Fruit fly (Drosophila melanogaster) whole organism, embryonic: ENCODE measurements around the gene Catsup.

Source experiments
- Abd-B ChIP-seq: fragments of 200-800 bp; sonication (Bioruptor generic); optimal IDR thresholded peaks from 2 replicates; lab custom pipeline; 2018; ENCODE audit warnings: missing biosample characterization, mild to moderate bottlenecking, missing genetic modification characterization, moderate library complexity
- Atf-2 ChIP-seq: fragments of 200-800 bp; sonication (Bioruptor generic); optimal IDR thresholded peaks from 2 replicates; lab custom pipeline; 2016; ENCODE audit warnings: missing biosample characterization, missing genetic modification characterization
- Atf6 ChIP-seq: fragments of 200-800 bp; sonication (Bioruptor generic); IDR thresholded peaks from 2 replicates; pipeline ENCODE4 v1.3.6; 2022; ENCODE audit warnings: missing biosample characterization, missing genetic modification characterization
- C15 ChIP-seq: fragments of 200-800 bp; sonication (Bioruptor generic); IDR thresholded peaks from 3 replicates; pipeline ENCODE4 v1.3.6; 2022; ENCODE audit warnings: missing biosample characterization, missing genetic modification characterization
- CG10565 ChIP-seq: fragments of 200-800 bp; sonication (Bioruptor generic); optimal IDR thresholded peaks from 3 replicates; lab custom pipeline; 2016; ENCODE audit warnings: missing biosample characterization, mild to moderate bottlenecking, missing genetic modification characterization
- CG11723 ChIP-seq: fragments of 200-800 bp; sonication (Bioruptor generic); optimal IDR thresholded peaks from 2 replicates; lab custom pipeline; 2017; ENCODE audit warnings: missing biosample characterization, mild to moderate bottlenecking, missing genetic modification characterization
- CG12659 ChIP-seq: fragments of 200-800 bp; sonication (Bioruptor generic); optimal IDR thresholded peaks from 3 replicates; lab custom pipeline; 2017; ENCODE audit warnings: mild to moderate bottlenecking, missing biosample characterization, missing genetic modification reagents, missing genetic modification characterization
- CG12942 ChIP-seq: fragments of 200-800 bp; sonication (Bioruptor generic); optimal IDR thresholded peaks from 3 replicates; lab custom pipeline; 2016; ENCODE audit warnings: missing biosample characterization, missing genetic modification characterization
- CG13123 ChIP-seq: fragments of 200-800 bp; sonication (Bioruptor generic); optimal IDR thresholded peaks from 2 replicates; lab custom pipeline; 2016; ENCODE audit warnings: missing biosample characterization, missing genetic modification characterization
- CG14050 ChIP-seq: fragments of 200-800 bp; sonication (Bioruptor generic); IDR thresholded peaks from 3 replicates; pipeline ENCODE4 v1.3.6; 2022; ENCODE audit warnings: missing biosample characterization, missing genetic modification characterization
- CG17186 ChIP-seq: fragments of 200-800 bp; sonication (Bioruptor generic); optimal IDR thresholded peaks from 3 replicates; lab custom pipeline; 2017; ENCODE audit warnings: missing biosample characterization, missing genetic modification reagents, missing genetic modification characterization
- CG17359 ChIP-seq: fragments of 200-800 bp; sonication (Bioruptor generic); optimal IDR thresholded peaks from 3 replicates; lab custom pipeline; 2018; ENCODE audit warnings: missing biosample characterization, mild to moderate bottlenecking, missing genetic modification characterization, moderate library complexity
- CG33213 ChIP-seq: fragments of 200-800 bp; sonication (Bioruptor generic); optimal IDR thresholded peaks from 3 replicates; lab custom pipeline; 2016; ENCODE audit warnings: missing biosample characterization, missing genetic modification characterization
- CG33557 ChIP-seq: fragments of 200-800 bp; sonication (Bioruptor generic); optimal IDR thresholded peaks from 2 replicates; lab custom pipeline; 2019; ENCODE audit warnings: missing biosample characterization, mild to moderate bottlenecking, missing genetic modification characterization, moderate library complexity
- CG34376 ChIP-seq: fragments of 200-800 bp; sonication (Bioruptor generic); optimal IDR thresholded peaks from 2 replicates; lab custom pipeline; 2018; ENCODE audit warnings: missing biosample characterization, mild to moderate bottlenecking, missing genetic modification characterization
- CG4328 ChIP-seq: fragments of 200-800 bp; sonication (Bioruptor generic); optimal IDR thresholded peaks from 3 replicates; lab custom pipeline; 2017; ENCODE audit warnings: missing biosample characterization, missing genetic modification reagents, missing genetic modification characterization
- CG7556 ChIP-seq: fragments of 200-800 bp; sonication (Bioruptor generic); optimal IDR thresholded peaks from 2 replicates; lab custom pipeline; 2017; ENCODE audit warnings: missing biosample characterization, mild to moderate bottlenecking, missing genetic modification characterization
- CG8089 ChIP-seq: fragments of 200-800 bp; sonication (Bioruptor generic); optimal IDR thresholded peaks from 3 replicates; lab custom pipeline; 2016; ENCODE audit warnings: missing biosample characterization, missing genetic modification characterization
- CG8924 ChIP-seq: fragments of 200-800 bp; optimal IDR thresholded peaks from 3 replicates; lab custom pipeline; 2019; ENCODE audit warnings: missing biosample characterization, mild to moderate bottlenecking, missing genetic modification characterization, moderate library complexity
- CG9609 ChIP-seq: fragments of 200-800 bp; sonication (Bioruptor generic); optimal IDR thresholded peaks from 3 replicates; lab custom pipeline; 2016; ENCODE audit warnings: missing biosample characterization, missing genetic modification characterization
- CG9727 ChIP-seq: fragments of 200-800 bp; sonication (Bioruptor generic); optimal IDR thresholded peaks from 3 replicates; lab custom pipeline; 2017; ENCODE audit warnings: missing biosample characterization, mild to moderate bottlenecking, missing genetic modification characterization
- Deaf1 ChIP-seq: fragments of 200-800 bp; optimal IDR thresholded peaks from 3 replicates; lab custom pipeline; 2019; ENCODE audit warnings: missing biosample characterization, mild to moderate bottlenecking, missing genetic modification characterization, moderate library complexity
- Gsc ChIP-seq: fragments of 200-800 bp; sonication (Bioruptor generic); IDR thresholded peaks from 2 replicates; pipeline ENCODE4 v1.3.6; 2022; ENCODE audit warnings: missing biosample characterization, missing genetic modification characterization
- HLHmδ ChIP-seq: fragments of 200-800 bp; sonication (Bioruptor generic); optimal IDR thresholded peaks from 2 replicates; lab custom pipeline; 2018; ENCODE audit warnings: missing biosample characterization, mild to moderate bottlenecking, missing genetic modification characterization, moderate library complexity
- Hr51 ChIP-seq, 2 experiments: fragments of 200-800 bp; sonication (Bioruptor generic); optimal IDR thresholded peaks; 2 replicates in 1 of 2; 3 replicates in 1 of 2; lab custom pipeline; 2016 to 2018; ENCODE audit warnings: missing biosample characterization in 2 of 2, missing genetic modification characterization in 2 of 2, mild to moderate bottlenecking in 1 of 2, moderate library complexity in 1 of 2
- Hr78 ChIP-seq, 2 experiments: fragments of 200-800 bp in 1 of 2; fragments of >200 bp in 1 of 2; sonication (Bioruptor generic) in 1 of 2; optimal IDR thresholded peaks; 2 replicates each; lab custom pipeline; 2017 to 2019; ENCODE audit warnings: missing biosample characterization in 2 of 2, missing genetic modification characterization in 2 of 2, mild to moderate bottlenecking in 1 of 2, moderate library complexity in 1 of 2
- Jarid2 ChIP-seq: fragments of 200-800 bp; sonication (Bioruptor generic); optimal IDR thresholded peaks from 3 replicates; lab custom pipeline; 2017; ENCODE audit warnings: mild to moderate bottlenecking, missing biosample characterization, missing genetic modification reagents, missing genetic modification characterization
- Lpt ChIP-seq: fragments of >200 bp; optimal IDR thresholded peaks from 2 replicates; lab custom pipeline; 2018; ENCODE audit warnings: missing biosample characterization, missing genetic modification characterization
- Mad ChIP-seq: fragments of 200-800 bp; sonication (Bioruptor generic); optimal IDR thresholded peaks from 2 replicates; lab custom pipeline; 2016; ENCODE audit warnings: missing biosample characterization, missing genetic modification characterization
- Nf-YA ChIP-seq: fragments of 200-800 bp; sonication (Bioruptor generic); IDR thresholded peaks from 2 replicates; pipeline ENCODE4 v1.3.6; 2022; ENCODE audit warnings: missing biosample characterization, missing genetic modification characterization
- Nf-YC ChIP-seq: fragments of 200-800 bp; optimal IDR thresholded peaks from 3 replicates; lab custom pipeline; 2019; ENCODE audit warnings: missing biosample characterization, mild to moderate bottlenecking, missing genetic modification characterization, moderate library complexity
- Stat92E ChIP-seq, 3 experiments: fragments of >200 bp in 2 of 3; fragments of 200-800 bp in 1 of 3; sonication (Bioruptor generic) in 1 of 3; optimal IDR thresholded peaks; 2 replicates each; lab custom pipeline; 2017 to 2019; ENCODE audit warnings: missing biosample characterization in 3 of 3, missing genetic modification characterization in 3 of 3, mild to moderate bottlenecking in 1 of 3, moderate library complexity in 1 of 3
- abd-A ChIP-seq: fragments of 200-800 bp; sonication (Bioruptor generic); optimal IDR thresholded peaks from 3 replicates; lab custom pipeline; 2019; ENCODE audit warnings: missing biosample characterization, mild to moderate bottlenecking, missing genetic modification characterization, moderate library complexity
- crc ChIP-seq: fragments of 200-800 bp; sonication (Bioruptor generic); optimal IDR thresholded peaks from 2 replicates; lab custom pipeline; 2016; ENCODE audit warnings: missing biosample characterization, missing genetic modification characterization
- dm ChIP-seq: fragments of 200-800 bp; sonication (Bioruptor generic); optimal IDR thresholded peaks from 3 replicates; lab custom pipeline; 2016; ENCODE audit warnings: missing biosample characterization, missing genetic modification characterization
- en ChIP-seq: fragments of 200-800 bp; sonication (Bioruptor generic); optimal IDR thresholded peaks from 2 replicates; lab custom pipeline; 2016; ENCODE audit warnings: missing biosample characterization, missing genetic modification characterization
- fd64A ChIP-seq: fragments of 200-800 bp; sonication (Bioruptor generic); optimal IDR thresholded peaks from 3 replicates; lab custom pipeline; 2018; ENCODE audit warnings: missing biosample characterization, mild to moderate bottlenecking, missing genetic modification characterization
- klu ChIP-seq: fragments of 200-800 bp; sonication (Bioruptor generic); IDR thresholded peaks from 2 replicates; pipeline ENCODE4 v1.3.6; 2022; ENCODE audit warnings: missing biosample characterization, missing genetic modification characterization
- kni ChIP-seq: fragments of 200-800 bp; sonication (Bioruptor generic); optimal IDR thresholded peaks from 3 replicates; lab custom pipeline; 2017; ENCODE audit warnings: mild to moderate bottlenecking, missing biosample characterization, missing genetic modification reagents, missing genetic modification characterization
- lbe ChIP-seq: fragments of 200-800 bp; sonication (Bioruptor generic); optimal IDR thresholded peaks from 2 replicates; lab custom pipeline; 2016; ENCODE audit warnings: missing biosample characterization, mild to moderate bottlenecking, missing genetic modification characterization
- oc ChIP-seq: fragments of 200-800 bp; sonication (Bioruptor generic); optimal IDR thresholded peaks from 2 replicates; lab custom pipeline; 2018; ENCODE audit warnings: missing biosample characterization, mild to moderate bottlenecking, missing genetic modification characterization, moderate library complexity
- org-1 ChIP-seq: fragments of 200-800 bp; sonication (Bioruptor generic); optimal IDR thresholded peaks from 2 replicates; lab custom pipeline; 2017; ENCODE audit warnings: missing biosample characterization, missing genetic modification characterization
- peb ChIP-seq: fragments of 200-800 bp; sonication (Bioruptor generic); IDR thresholded peaks from 2 replicates; pipeline ENCODE4 v1.3.6; 2022; ENCODE audit warnings: missing biosample characterization, missing genetic modification characterization
- pita ChIP-seq: fragments of 200-800 bp; sonication (Bioruptor generic); optimal IDR thresholded peaks from 2 replicates; lab custom pipeline; 2017; ENCODE audit warnings: missing biosample characterization, mild to moderate bottlenecking, missing genetic modification characterization
- pum ChIP-seq: fragments of 200-800 bp; sonication (Bioruptor generic); optimal IDR thresholded peaks from 2 replicates; lab custom pipeline; 2016; ENCODE audit warnings: missing biosample characterization, missing genetic modification characterization
- sens-2 ChIP-seq: fragments of 200-800 bp; sonication (Bioruptor generic); IDR thresholded peaks from 2 replicates; pipeline ENCODE4 v1.3.6; 2022; ENCODE audit warnings: missing biosample characterization, missing genetic modification characterization
- tap ChIP-seq: fragments of 200-800 bp; optimal IDR thresholded peaks from 3 replicates; lab custom pipeline; 2019; ENCODE audit warnings: missing biosample characterization, mild to moderate bottlenecking, missing genetic modification characterization, moderate library complexity
- vvl ChIP-seq: fragments of 200-800 bp; sonication (Bioruptor generic); IDR thresholded peaks from 2 replicates; pipeline ENCODE4 v1.3.6; 2022; ENCODE audit warnings: missing biosample characterization, missing genetic modification characterization
- wor ChIP-seq: fragments of 200-800 bp; sonication (Bioruptor generic); IDR thresholded peaks from 2 replicates; pipeline ENCODE4 v1.3.6; 2022; ENCODE audit warnings: missing biosample characterization, missing genetic modification characterization

Catsup gene

DNA sequence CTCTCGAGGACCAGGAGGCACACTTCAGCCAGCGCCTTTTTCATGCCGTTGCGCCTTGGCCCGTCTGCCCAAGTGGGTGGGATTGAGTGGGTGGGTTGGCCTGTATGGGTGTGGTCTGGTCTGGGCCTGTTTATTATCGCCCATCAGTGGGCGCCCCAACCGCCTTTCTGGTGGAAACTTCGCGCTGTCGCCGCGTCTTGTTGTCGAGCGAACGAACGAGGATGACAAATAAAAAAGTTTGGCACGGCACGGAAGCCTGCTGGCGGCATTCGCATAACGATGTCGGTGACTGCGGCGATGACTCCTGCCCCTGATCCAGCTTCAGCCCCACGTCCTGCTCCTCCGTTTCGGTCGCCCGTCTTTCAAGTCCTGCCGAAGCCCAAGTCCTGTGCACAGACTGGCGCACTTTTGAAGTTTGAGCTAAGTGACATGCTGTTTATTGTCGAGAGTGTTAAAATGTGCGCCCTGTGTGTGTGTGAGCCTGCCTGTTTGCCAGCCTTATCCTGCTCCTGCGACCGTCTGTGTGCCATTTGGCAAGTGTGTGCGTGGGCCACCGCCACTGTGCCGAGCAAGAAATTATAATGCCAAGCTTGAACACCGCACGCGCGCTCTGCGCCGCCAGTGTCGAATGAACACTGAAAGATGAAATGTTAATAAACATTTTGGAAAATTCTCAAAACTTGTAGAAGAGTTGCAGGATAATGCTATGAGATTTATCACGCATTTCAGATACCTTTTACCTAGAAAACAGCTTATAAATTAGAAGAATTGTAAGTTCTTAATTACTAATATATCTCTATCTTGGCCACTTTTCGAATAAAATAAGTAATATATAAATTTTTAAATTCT lies 27.4 kb upstream of the Catsup start (continued):
- TF ChIP-seq CG11723 (GFP tag; lab: Kevin White, UChicago) (peak; percentile 62), dm (GFP tag; lab: Kevin White, UChicago) (no peak), Abd-B (GFP tag; lab: Kevin White, UChicago) (peak; percentile 53), CG33557 (GFP tag; lab: Kevin White, UChicago) (no peak), vvl (GFP tag; lab: Robert Waterston, UW) (peak; percentile 76), pita (GFP tag; lab: Kevin White, UChicago) (no peak), Stat92E (GFP tag; optimal IDR thresholded peaks at IDR 0.05; lab: Kevin White, UChicago) (no peak), CG13123 (peak; percentile 30), Deaf1 (peak; percentile 62), CG9727 (peak; percentile 77), oc (tag; lab: Kevin White, UChicago) (peak; percentile 28), CG33213 (no peak), CG8089 (no peak), CG9609 (no peak), CG17186 (no peak), CG8924 (tag; lab: Kevin White, UChicago) (peak; percentile 83), CG4328 (GFP tag; lab: Kevin White, UChicago) (peak; percentile 73), Hr51 (GFP tag; optimal IDR thresholded peaks at IDR 0.05; lab: Kevin White, UChicago) (peak in 1 of 2 experiments; percentile 79), wor (GFP tag; lab: Robert Waterston, UW) (peak; percentile 46; the same call in 1 of the 2 replicates), lbe (GFP tag; lab: Kevin White, UChicago) (no peak), Jarid2 (peak; percentile 38), org-1 (GFP tag; lab: Kevin White, UChicago) (peak; percentile 78), CG12942 (GFP tag; lab: Kevin White, UChicago) (peak; percentile 15), Atf6 (peak; percentile 63), kni (GFP tag; lab: Kevin White, UChicago) (no peak), Hr78 (GFP tag; optimal IDR thresholded peaks at IDR 0.05; lab: Kevin White, UChicago) (peak in 1 of 2 experiments; percentile 26), fd64A (GFP tag; lab: Kevin White, UChicago) (no peak), HLHmδ (GFP tag; lab: Kevin White, UChicago) (no peak), CG12659 (GFP tag; lab: Kevin White, UChicago) (peak; percentile 86), Gsc (GFP tag; lab: Robert Waterston, UW) (no peak), Atf-2 (GFP tag; lab: Kevin White, UChicago) (no peak), Lpt (no peak), en (GFP tag; lab: Kevin White, UChicago) (no peak), tap (peak; percentile 62), klu (no peak), crc (GFP tag; lab: Kevin White, UChicago) (no peak), Mad (GFP tag; lab: Kevin White, UChicago) (no peak), abd-A (tag; lab: Kevin White, UChicago) (peak; percentile 96), pum (GFP tag; lab: Kevin White, UChicago) (peak; percentile 3), Nf-YC (tag; lab: Kevin White, UChicago) (peak; percentile 76), Nf-YA (GFP tag; lab: Robert Waterston, UW) (no peak), CG10565 (GFP tag; lab: Kevin White, UChicago) (no peak), C15 (GFP tag; lab: Robert Waterston, UW) (no peak), CG7556 (GFP tag; lab: Kevin White, UChicago) (peak; percentile 94), CG17359 (tag; lab: Kevin White, UChicago) (peak; percentile 79), peb (no peak), CG14050 (peak; percentile 13; the same call in 1 of the 3 replicates), CG34376 (GFP tag; lab: Kevin White, UChicago) (peak; percentile 75), sens-2 (GFP tag; lab: Robert Waterston, UW) (no peak)
